Worm (Caenorhabditis elegans): ENCODE data around the gene snx-14.
A peak's percentile ranks its signal among the peaks of the same experiment; 100 is the strongest.

The snx-14 gene

DNA sequence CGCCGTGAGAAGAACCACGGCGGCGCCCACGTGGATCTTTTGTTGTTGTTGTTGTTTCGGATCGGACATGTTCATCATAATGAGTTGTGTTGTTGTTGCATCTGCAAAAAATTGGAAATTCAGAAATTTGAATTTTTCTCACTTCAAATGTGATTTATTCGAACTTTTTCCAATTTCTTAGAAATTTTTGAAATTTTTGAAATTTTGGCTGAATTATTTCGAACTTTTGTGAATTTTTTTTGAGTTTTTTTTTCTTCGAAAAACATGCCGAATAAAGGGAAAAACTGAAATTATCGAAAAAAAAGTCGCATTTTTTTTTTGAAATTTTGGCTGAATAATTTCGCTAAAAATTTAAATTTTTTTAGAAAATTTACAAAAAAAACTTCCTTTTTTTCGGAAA lies at the start of gene snx-14:
Gene snx-14, minus strand, starts transcription at position 101 of the 400 bp plus-strand sequence.
- TF ChIP-seq elt-1 (tag; optimal IDR thresholded peaks at IDR 0.05) = no peak
- no peak for TF ChIP-seq ceh-9 (tag; optimal IDR thresholded peaks at IDR 0.05)
- TF ChIP-seq nhr-76 (tag; optimal IDR thresholded peaks at IDR 0.05) = no peak
- TF ChIP-seq eor-1 (tag; optimal IDR thresholded peaks at IDR 0.05) = no peak
- TF ChIP-seq aly-2 (tag; optimal IDR thresholded peaks at IDR 0.05) = no peak
- TF ChIP-seq nhr-237 (tag; optimal IDR thresholded peaks at IDR 0.05) = no peak
- TF ChIP-seq ztf-11 (tag; optimal IDR thresholded peaks at IDR 0.05) = no peak
- TF ChIP-seq nhr-11 (tag; optimal IDR thresholded peaks at IDR 0.05) = no peak
- no peak for TF ChIP-seq ZK546.5 (tag; optimal IDR thresholded peaks at IDR 0.05)
- no peak for TF ChIP-seq lin-15B (tag; optimal IDR thresholded peaks at IDR 0.05)
- no peak for TF ChIP-seq nhr-25 (tag; optimal IDR thresholded peaks at IDR 0.05)

DNA sequence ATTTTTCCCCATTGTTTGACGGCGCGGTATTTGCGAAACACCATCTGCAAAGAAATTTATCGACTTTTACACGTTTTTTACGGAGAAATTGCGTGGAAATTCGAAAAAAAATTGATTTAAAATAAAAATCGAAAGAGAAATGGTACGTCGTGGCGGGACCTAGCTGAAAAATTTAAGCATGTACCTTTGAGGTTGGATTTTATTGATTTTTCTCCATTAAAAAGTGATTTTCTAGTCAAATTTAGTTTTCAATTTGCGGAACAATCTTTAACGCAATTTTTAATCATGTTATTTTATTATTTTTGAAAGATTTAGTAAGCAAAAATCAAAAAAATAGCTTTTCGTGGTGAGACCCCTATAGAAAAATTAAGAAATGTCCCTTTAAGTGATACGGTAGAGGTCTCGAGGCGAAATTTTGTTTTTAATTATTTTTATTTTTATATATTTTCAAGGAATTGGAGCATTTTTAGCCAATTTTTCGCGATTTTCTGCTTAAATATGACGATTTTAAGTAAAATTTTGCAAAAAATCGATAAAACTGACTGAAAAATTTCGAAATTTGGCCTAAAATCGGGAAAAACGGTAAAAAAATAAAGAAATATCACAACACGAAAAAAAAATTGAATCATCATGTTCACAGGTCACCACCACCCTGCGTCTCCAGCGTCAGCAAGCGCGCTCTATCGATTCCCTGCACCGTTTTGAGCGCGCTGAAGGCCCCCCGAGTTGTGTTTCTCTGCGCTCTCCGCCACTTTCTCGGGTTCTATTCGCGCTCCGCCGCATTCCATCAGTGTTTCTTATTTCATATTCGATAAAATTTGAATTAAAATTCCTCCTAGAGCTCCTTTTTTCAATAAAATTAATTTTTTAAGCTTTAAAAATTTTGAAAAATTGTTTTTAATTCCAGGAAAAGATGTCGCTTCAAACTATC lies 44.3 kb upstream of the snx-14 start, which contains the start of the genes mrpl-37 and lin-38:
Gene mrpl-37, minus strand, starts transcription at position 51 of the 931 bp plus-strand sequence.
Gene lin-38, plus strand, starts transcription at position 908 of the 931 bp plus-strand sequence.
- TF ChIP-seq elt-3 (tag; optimal IDR thresholded peaks at IDR 0.05) (no peak), ztf-11 (tag; optimal IDR thresholded peaks at IDR 0.05) (no peak), zag-1 (tag; optimal IDR thresholded peaks at IDR 0.05) (no peak), nhr-28 (tag; optimal IDR thresholded peaks at IDR 0.05) (no peak), nhr-67 (tag; optimal IDR thresholded peaks at IDR 0.05) (no peak), snpc-4 (tag; optimal IDR thresholded peaks at IDR 0.05) (peak; percentile 79), lsy-12 (tag; optimal IDR thresholded peaks at IDR 0.05) (no peak), nhr-12 (tag; optimal IDR thresholded peaks at IDR 0.05) (no peak), egl-27 (tag; optimal IDR thresholded peaks at IDR 0.05) (no peak), elt-2 (tag; optimal IDR thresholded peaks at IDR 0.05) (peak; percentile 47), nhr-43 (tag; optimal IDR thresholded peaks at IDR 0.05; ENCODE audit: poor library complexity, severe bottlenecking) (no peak), ceh-82 (tag; optimal IDR thresholded peaks at IDR 0.05) (no peak), ztf-4 (tag; optimal IDR thresholded peaks at IDR 0.05) (no peak), hmg-11 (tag; optimal IDR thresholded peaks at IDR 0.05) (peak; percentile 72), fos-1 (tag; optimal IDR thresholded peaks at IDR 0.05) (no peak), fkh-2 (tag; optimal IDR thresholded peaks at IDR 0.05) (no peak), ceh-16 (tag; optimal IDR thresholded peaks at IDR 0.05) (no peak), eor-1 (tag; optimal IDR thresholded peaks at IDR 0.05) (no peak), ceh-28 (tag; optimal IDR thresholded peaks at IDR 0.05) (no peak), ama-1 (optimal IDR thresholded peaks at IDR 0.05) (no peak), ceh-9 (tag; optimal IDR thresholded peaks at IDR 0.05) (no peak), nhr-77 (tag; optimal IDR thresholded peaks at IDR 0.05) (no peak), unc-62 (GFP tag; optimal IDR thresholded peaks at IDR 0.05) (no peak), R02D3.7 (tag; optimal IDR thresholded peaks at IDR 0.05) (no peak), nhr-76 (tag; optimal IDR thresholded peaks at IDR 0.05) (no peak), fkh-10 (GFP tag; optimal IDR thresholded peaks at IDR 0.05) (no peak), egl-5 (tag; optimal IDR thresholded peaks at IDR 0.05) (no peak), nhr-25 (tag; optimal IDR thresholded peaks at IDR 0.05) (peak; percentile 61), tbx-2 (tag; optimal IDR thresholded peaks at IDR 0.05) (no peak), nhr-23 (tag; optimal IDR thresholded peaks at IDR 0.05) (peak; percentile 67), elt-1 (tag; optimal IDR thresholded peaks at IDR 0.05) (peak; percentile 51), daf-12 (tag; optimal IDR thresholded peaks at IDR 0.05) (no peak), ZK546.5 (tag; optimal IDR thresholded peaks at IDR 0.05) (no peak), aly-2 (tag; optimal IDR thresholded peaks at IDR 0.05) (no peak), jun-1 (tag; optimal IDR thresholded peaks at IDR 0.05) (no peak), pha-4 (tag; optimal IDR thresholded peaks at IDR 0.05) (peak; percentile 88), nhr-237 (tag; optimal IDR thresholded peaks at IDR 0.05) (no peak), nhr-11 (tag; optimal IDR thresholded peaks at IDR 0.05) (no peak), skn-1 (tag; optimal IDR thresholded peaks at IDR 0.05) (no peak), lin-39 (tag; optimal IDR thresholded peaks at IDR 0.05) (peak; percentile 91), sea-2 (GFP tag; optimal IDR thresholded peaks at IDR 0.05) (no peak), unc-39 (tag; optimal IDR thresholded peaks at IDR 0.05) (no peak), lin-15B (tag; optimal IDR thresholded peaks at IDR 0.05) (peak; percentile 97), pqm-1 (tag; optimal IDR thresholded peaks at IDR 0.05) (no peak), mdl-1 (tag; optimal IDR thresholded peaks at IDR 0.05) (no peak), nfya-1 (tag; optimal IDR thresholded peaks at IDR 0.05; ENCODE audit: insufficient read depth) (peak; percentile 83), mml-1 (tag; optimal IDR thresholded peaks at IDR 0.05) (no peak)
